Worm (Caenorhabditis elegans) whole organism, L1 larva: Measurements from ENCODE around the gene F54B3.2.
A peak's percentile ranks its signal among the peaks of the same experiment; 100 is the strongest.

Source experiments
- aly-2 ChIP-seq: fragments of 150-350 bp; optimal IDR thresholded peaks from 2 replicates; lab custom pipeline; 2014; ENCODE audit warnings: missing biosample characterization, missing genetic modification characterization
- blmp-1 ChIP-seq: fragments of 150-350 bp; optimal IDR thresholded peaks from 2 replicates; lab custom pipeline; 2014; ENCODE audit warnings: missing biosample characterization, missing genetic modification characterization
- dsc-1 ChIP-seq: sonication (generic microtip); optimal IDR thresholded peaks from 2 replicates; lab custom pipeline; 2016; ENCODE audit warnings: mild to moderate bottlenecking, missing genetic modification characterization, missing compliant biosample characterization
- efl-1 ChIP-seq, 4 experiments: fragments of 150-350 bp; optimal IDR thresholded peaks in 3 of 4; peaks in 1 of 4; 1 replicate in 1 of 4; 2 replicates in 3 of 4; lab custom pipeline; 2014; ENCODE audit warnings: missing biosample characterization in 2 of 4, missing genetic modification characterization in 2 of 4, missing genetic modification reagents in 2 of 4
- egl-13 ChIP-seq: sonication (generic microtip); optimal IDR thresholded peaks from 2 replicates; lab custom pipeline; 2016; ENCODE audit warnings: missing genotype, missing genetic modification reagents, missing genetic modification characterization, missing compliant biosample characterization
- elt-2 ChIP-seq: sonication (generic microtip); optimal IDR thresholded peaks from 2 replicates; lab custom pipeline; 2016; ENCODE audit warnings: missing genetic modification characterization, mild to moderate bottlenecking, inconsistent platforms, missing compliant biosample characterization, missing genetic modification reagents
- elt-3 ChIP-seq, 6 experiments: fragments of 150-350 bp in 1 of 6; sonication (generic microtip); optimal IDR thresholded peaks; 2 replicates each; lab custom pipeline; 2017 to 2018; ENCODE audit warnings: missing biosample characterization in 6 of 6, missing genetic modification characterization in 6 of 6, inconsistent platforms in 1 of 6
- hlh-17 ChIP-seq: fragments of 200-800 bp; sonication (Bioruptor generic); optimal IDR thresholded peaks from 2 replicates; lab custom pipeline; 2018; ENCODE audit warnings: missing genetic modification characterization, mild to moderate bottlenecking, missing compliant biosample characterization, moderate library complexity, borderline replicate concordance
- jun-1 ChIP-seq: fragments of 150-350 bp; optimal IDR thresholded peaks from 2 replicates; lab custom pipeline; 2014; ENCODE audit warnings: missing biosample characterization, missing genetic modification reagents, missing genetic modification characterization
- lin-14 ChIP-seq: fragments of 200-800 bp; sonication (Bioruptor generic); optimal IDR thresholded peaks from 2 replicates; lab custom pipeline; 2018; ENCODE audit warnings: mild to moderate bottlenecking, missing genetic modification characterization, moderate library complexity, missing compliant biosample characterization
- mdl-1 ChIP-seq, 2 experiments: fragments of 150-350 bp; optimal IDR thresholded peaks; 2 replicates each; lab custom pipeline; 2014 to 2017; ENCODE audit warnings: missing biosample characterization in 2 of 2, missing genetic modification characterization in 2 of 2, inconsistent platforms in 1 of 2
- sup-37 ChIP-seq: fragments of 200-800 bp; sonication (Bioruptor generic); optimal IDR thresholded peaks from 2 replicates; lab custom pipeline; 2018; ENCODE audit warnings: mild to moderate bottlenecking, missing genetic modification characterization, missing compliant biosample characterization
- tbx-2 ChIP-seq: sonication (generic microtip); optimal IDR thresholded peaks from 2 replicates; lab custom pipeline; 2016; ENCODE audit warnings: missing genetic modification characterization, missing compliant biosample characterization
- ztf-11 ChIP-seq, 2 experiments: sonication (generic microtip); optimal IDR thresholded peaks; 2 replicates each; lab custom pipeline; 2016 to 2017; ENCODE audit warnings: missing genetic modification characterization in 2 of 2, missing biosample characterization in 1 of 2, missing compliant biosample characterization in 1 of 2

The F54B3.2 gene

ce11 chrII:10227030-10227429, 42.9 kb downstream of the F54B3.2 start, which contains the start of gene srh-135:
srh-135 (minus strand) TSS chrII:10227130.
- TF ChIP-seq ztf-11 (tag; optimal IDR thresholded peaks at IDR 0.05; lab: Kevin White, UChicago): no peak
- TF ChIP-seq mdl-1 (tag; optimal IDR thresholded peaks at IDR 0.05; lab: Kevin White, UChicago): no peak
- TF ChIP-seq aly-2: no peak
- no peak for TF ChIP-seq tbx-2 (tag; lab: Kevin White, UChicago)
- no peak for TF ChIP-seq jun-1
- no peak for TF ChIP-seq elt-3 (tag; optimal IDR thresholded peaks at IDR 0.05; lab: Kevin White, UChicago)

- TF ChIP-seq dsc-1 (no peak), efl-1 (optimal IDR thresholded peaks at IDR 0.05; lab: Kevin White, UChicago) (no peak), efl-1 (GFP tag; optimal IDR thresholded peaks at IDR 0.05 in 1 of 2; lab: Kevin White, UChicago) (peak in 1 of 2 experiments; percentile 38)
Measured at ce11 chrII:10222577-10222976, 47.4 kb downstream of the F54B3.2 start, which contains the start of gene plc-3. plc-3 (plus strand) TSS chrII:10222877.

- TF ChIP-seq elt-2 (tag; lab: Kevin White, UChicago) (peak; percentile 68), elt-3 (tag; optimal IDR thresholded peaks at IDR 0.05; lab: Kevin White, UChicago) (no peak)
Measured at ce11 chrII:10221627-10222026, 48.3 kb downstream of the F54B3.2 start.

ce11 chrII:10220631-10221030, 49.3 kb downstream of the F54B3.2 start:
- no peak for TF ChIP-seq egl-13
- TF ChIP-seq lin-14: peak; percentile 66
- TF ChIP-seq blmp-1: peak; percentile 26
- TF ChIP-seq sup-37 (GFP tag; lab: Kevin White, UChicago): no peak

- no peak for TF ChIP-seq efl-1 (optimal IDR thresholded peaks at IDR 0.05; lab: Kevin White, UChicago)
- TF ChIP-seq efl-1 (GFP tag; optimal IDR thresholded peaks at IDR 0.05 in 1 of 2; lab: Kevin White, UChicago): peak in 1 of 2 experiments; percentile 54
- TF ChIP-seq hlh-17: no peak
- TF ChIP-seq, all 84 proteins: peak for 1
Measured at ce11 chrII:10218171-10218570, 51.8 kb downstream of the F54B3.2 start, which contains the start of gene ref-1. ref-1 (plus strand) TSS chrII:10218471.
